Worm (Caenorhabditis elegans): ENCODE results near the gene C14B9.8.

Gene C14B9.8

DNA sequence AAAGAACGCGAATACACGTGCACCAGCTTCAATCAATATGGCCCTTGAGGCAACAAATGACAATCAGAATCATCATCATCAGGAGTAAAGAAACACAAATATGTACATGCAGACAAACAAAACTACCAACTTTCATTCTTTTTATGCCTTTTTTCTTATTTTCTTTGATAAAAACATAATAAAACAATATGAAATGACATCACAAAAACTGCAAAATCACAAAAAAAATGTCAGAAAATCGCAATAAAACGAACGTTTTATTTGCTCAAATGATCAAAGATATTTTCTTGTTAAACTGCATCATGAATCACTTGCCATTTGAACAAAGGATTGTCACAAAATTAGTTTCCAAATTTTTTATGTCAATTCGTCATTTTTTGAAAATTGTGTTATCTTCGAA is 10.0 kb upstream of the C14B9.8 start:
- TF ChIP-seq elt-2 (tag; optimal IDR thresholded peaks at IDR 0.05): peak; percentile 55
- TF ChIP-seq nhr-237 (tag; optimal IDR thresholded peaks at IDR 0.05): no peak
- peak; percentile 6 for TF ChIP-seq pha-4 (tag; optimal IDR thresholded peaks at IDR 0.05)

DNA sequence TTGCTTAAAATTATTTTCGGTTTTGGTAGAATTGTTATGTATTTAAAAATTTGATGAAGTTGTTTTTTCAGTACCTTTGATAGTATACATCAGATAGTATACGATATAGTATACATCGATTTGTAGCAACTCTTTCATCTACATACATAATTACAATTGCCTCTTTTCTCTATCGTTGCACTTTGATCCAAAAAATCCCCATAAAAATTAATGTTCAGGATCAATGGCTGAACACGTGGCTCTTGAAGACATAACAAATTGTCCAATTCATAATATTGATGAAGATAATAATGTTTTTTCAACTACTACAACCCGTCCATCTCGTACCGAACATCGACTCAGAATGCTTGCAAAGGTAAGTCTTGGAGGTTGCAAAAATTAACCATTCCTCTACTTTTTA is 4.3 kb upstream of the C14B9.8 start, which contains the start of gene D2007.2:
TSS of gene D2007.2 (plus strand) at position 213 of the 400 bp plus-strand sequence.
- TF ChIP-seq ztf-11 (tag; optimal IDR thresholded peaks at IDR 0.05) (no peak), elt-3 (tag; optimal IDR thresholded peaks at IDR 0.05) (no peak), ZK546.5 (tag; optimal IDR thresholded peaks at IDR 0.05) (no peak), nhr-77 (tag; optimal IDR thresholded peaks at IDR 0.05) (no peak), nhr-23 (tag; optimal IDR thresholded peaks at IDR 0.05) (no peak), R02D3.7 (tag; optimal IDR thresholded peaks at IDR 0.05) (no peak), lsy-12 (tag; optimal IDR thresholded peaks at IDR 0.05) (no peak), elt-1 (tag; optimal IDR thresholded peaks at IDR 0.05) (no peak), nhr-25 (tag; optimal IDR thresholded peaks at IDR 0.05) (no peak), ceh-82 (tag; optimal IDR thresholded peaks at IDR 0.05) (no peak), mdl-1 (tag; optimal IDR thresholded peaks at IDR 0.05) (no peak), aly-2 (tag; optimal IDR thresholded peaks at IDR 0.05) (no peak)

DNA sequence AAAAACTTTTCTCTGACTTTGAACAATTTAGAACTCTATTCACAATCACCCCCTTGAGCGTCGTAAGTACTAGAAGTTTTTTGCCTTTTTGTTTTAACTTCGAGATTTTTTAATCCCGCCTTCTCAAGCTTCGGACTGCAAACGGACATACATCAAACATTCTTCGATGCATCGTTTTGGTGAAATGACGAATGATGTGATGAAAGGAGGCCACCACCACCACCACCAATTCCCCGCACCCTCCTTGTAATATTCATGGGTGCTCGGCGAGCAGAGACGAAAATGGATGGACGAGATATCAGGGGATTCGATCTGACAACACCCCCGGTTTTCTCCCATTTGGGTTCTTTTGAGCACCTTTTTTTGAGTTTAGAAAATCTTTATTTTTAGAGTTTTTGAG is 1.5 kb upstream of the C14B9.8 start:
- TF ChIP-seq lin-39 (tag; optimal IDR thresholded peaks at IDR 0.05) (peak; percentile 49), mdl-1 (tag; optimal IDR thresholded peaks at IDR 0.05) (no peak)

DNA sequence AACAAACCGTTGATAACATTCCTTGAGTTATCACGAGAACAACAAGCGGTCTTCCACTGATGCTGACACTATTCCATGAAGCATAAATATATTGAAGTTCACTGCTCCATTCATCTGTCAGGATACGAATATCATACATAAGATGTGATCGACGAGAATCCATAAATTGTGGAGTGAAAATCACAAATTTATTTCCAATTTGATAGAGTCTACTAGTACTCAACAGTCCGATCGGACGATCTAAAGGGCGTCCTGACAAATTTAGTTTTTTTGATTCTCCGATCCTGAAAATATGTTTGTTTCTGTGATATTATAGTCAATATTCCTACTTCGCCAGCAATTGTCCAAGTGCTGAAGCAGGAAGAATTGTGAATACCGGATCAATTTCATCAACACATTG is 2.2 kb downstream of the C14B9.8 start:
- TF ChIP-seq fkh-10 (GFP tag; optimal IDR thresholded peaks at IDR 0.05) (no peak), lin-15B (tag; optimal IDR thresholded peaks at IDR 0.05) (no peak), tbx-2 (tag; optimal IDR thresholded peaks at IDR 0.05) (no peak), nhr-237 (tag; optimal IDR thresholded peaks at IDR 0.05) (no peak), sea-2 (GFP tag; optimal IDR thresholded peaks at IDR 0.05) (no peak), snpc-4 (tag; optimal IDR thresholded peaks at IDR 0.05) (no peak), skn-1 (tag; optimal IDR thresholded peaks at IDR 0.05) (no peak), ztf-11 (tag; optimal IDR thresholded peaks at IDR 0.05) (no peak), ceh-9 (tag; optimal IDR thresholded peaks at IDR 0.05) (no peak), elt-1 (tag; optimal IDR thresholded peaks at IDR 0.05) (no peak), R02D3.7 (tag; optimal IDR thresholded peaks at IDR 0.05) (no peak), ama-1 (optimal IDR thresholded peaks at IDR 0.05) (no peak), nhr-28 (tag; optimal IDR thresholded peaks at IDR 0.05) (no peak), eor-1 (tag; optimal IDR thresholded peaks at IDR 0.05) (no peak), egl-5 (tag; optimal IDR thresholded peaks at IDR 0.05) (no peak), nfya-1 (tag; optimal IDR thresholded peaks at IDR 0.05; ENCODE audit: insufficient read depth) (no peak)

DNA sequence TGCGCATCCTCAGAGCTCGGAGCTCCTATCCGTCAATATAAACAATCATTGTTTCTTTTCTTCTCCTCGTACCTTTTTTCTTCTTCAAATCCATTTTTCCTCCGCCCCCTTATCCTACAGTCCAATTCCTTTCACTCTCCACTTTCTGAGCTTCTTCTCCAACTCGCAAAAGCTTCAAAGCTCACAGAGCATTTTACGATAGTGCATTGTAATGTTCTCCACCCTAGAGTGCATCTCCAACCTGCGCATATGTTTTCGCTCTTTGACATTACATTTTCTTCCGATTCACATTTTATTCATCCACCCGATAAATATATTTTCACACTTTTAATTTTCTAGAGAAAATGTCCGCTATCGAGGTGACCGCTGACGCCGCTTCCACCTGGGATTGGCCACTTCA is 6.7 kb downstream of the C14B9.8 start, which contains the start of gene hsp-12.2:
TSS of gene hsp-12.2 (plus strand) at position 301 of the 400 bp plus-strand sequence.
- TF ChIP-seq ZK546.5 (tag; optimal IDR thresholded peaks at IDR 0.05): no peak
- TF ChIP-seq nhr-25 (tag; optimal IDR thresholded peaks at IDR 0.05): no peak
- no peak for TF ChIP-seq eor-1 (tag; optimal IDR thresholded peaks at IDR 0.05)
- TF ChIP-seq zag-1 (tag; optimal IDR thresholded peaks at IDR 0.05): no peak
- peak; percentile 49 for TF ChIP-seq pha-4 (tag; optimal IDR thresholded peaks at IDR 0.05)

DNA sequence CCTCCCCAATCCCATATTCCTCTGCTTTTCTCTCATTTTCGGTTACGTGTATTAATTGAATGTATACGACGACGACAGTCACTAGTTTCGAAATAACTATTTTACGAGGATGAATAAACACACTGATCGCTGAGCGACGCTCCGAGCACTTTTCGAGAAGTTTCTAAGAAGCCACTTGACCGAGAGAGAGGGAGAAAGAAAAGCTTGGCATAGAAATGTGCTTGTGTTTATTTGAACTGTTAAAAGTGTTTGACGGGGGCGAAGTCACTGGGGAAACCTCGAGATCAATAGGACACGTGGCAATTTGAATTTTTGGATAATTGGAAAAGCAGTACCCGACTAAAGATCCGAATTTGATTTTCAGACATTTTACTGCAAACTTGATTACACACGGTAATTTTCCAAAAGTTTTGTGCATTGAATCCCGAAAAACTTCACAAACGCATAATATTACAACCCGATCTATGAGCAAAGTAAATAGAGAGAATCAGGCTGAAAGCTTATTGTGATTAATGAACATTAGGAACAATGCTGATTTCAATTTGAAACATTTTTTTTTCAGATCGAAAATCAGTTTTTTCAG is 7.8 kb downstream of the C14B9.8 start:
- TF ChIP-seq egl-5 (tag; optimal IDR thresholded peaks at IDR 0.05) (no peak), jun-1 (tag; optimal IDR thresholded peaks at IDR 0.05) (no peak), ama-1 (optimal IDR thresholded peaks at IDR 0.05) (no peak), nhr-67 (tag; optimal IDR thresholded peaks at IDR 0.05) (no peak), ceh-28 (tag; optimal IDR thresholded peaks at IDR 0.05) (peak; percentile 2), egl-27 (tag; optimal IDR thresholded peaks at IDR 0.05) (no peak), snpc-4 (tag; optimal IDR thresholded peaks at IDR 0.05) (no peak), fos-1 (tag; optimal IDR thresholded peaks at IDR 0.05) (no peak), elt-2 (tag; optimal IDR thresholded peaks at IDR 0.05) (peak; percentile 16), nhr-76 (tag; optimal IDR thresholded peaks at IDR 0.05) (no peak), pha-4 (tag; optimal IDR thresholded peaks at IDR 0.05) (peak; percentile 82), lin-39 (tag; optimal IDR thresholded peaks at IDR 0.05) (no peak), elt-1 (tag; optimal IDR thresholded peaks at IDR 0.05) (no peak), ceh-9 (tag; optimal IDR thresholded peaks at IDR 0.05) (no peak), tbx-2 (tag; optimal IDR thresholded peaks at IDR 0.05) (no peak), ztf-4 (tag; optimal IDR thresholded peaks at IDR 0.05) (no peak), nhr-12 (tag; optimal IDR thresholded peaks at IDR 0.05) (no peak), unc-62 (GFP tag; optimal IDR thresholded peaks at IDR 0.05) (no peak), fkh-2 (tag; optimal IDR thresholded peaks at IDR 0.05) (no peak), nhr-25 (tag; optimal IDR thresholded peaks at IDR 0.05) (no peak), aly-2 (tag; optimal IDR thresholded peaks at IDR 0.05) (peak; percentile 80)

Data from whole organism, L3 larva.